Fruit fly (Drosophila melanogaster): ENCODE results near the gene CG15458.

DNA sequence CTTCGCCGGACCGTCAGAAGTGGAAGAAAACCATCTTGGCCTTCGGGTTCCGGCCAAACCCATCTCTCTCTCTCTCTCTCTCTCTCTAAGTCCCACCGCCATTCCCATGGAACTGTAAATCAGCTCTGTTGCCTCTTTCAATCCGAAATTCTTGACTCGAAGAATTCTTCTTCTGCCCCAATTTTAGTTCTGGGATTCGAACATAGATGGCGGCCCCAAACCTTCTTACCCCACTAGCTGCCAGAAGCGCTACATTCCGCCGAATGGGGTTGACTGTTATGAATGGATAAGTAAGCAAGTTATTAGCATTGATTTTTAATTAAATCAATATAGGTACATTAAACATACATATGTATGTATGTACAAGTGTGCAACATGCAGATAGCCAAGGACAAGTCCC, 28.1 kb downstream of the CG15458 start:
- TF ChIP-seq EcR (GFP tag; optimal IDR thresholded peaks at IDR 0.05), result no peak
- no peak for TF ChIP-seq CG17806 (tag; optimal IDR thresholded peaks at IDR 0.05)
- TF ChIP-seq CG34367 (tag; optimal IDR thresholded peaks at IDR 0.05), result no peak
- TF ChIP-seq CG10348 (GFP tag; IDR thresholded peaks at IDR 0.05), result no peak
- TF ChIP-seq Pif1B (GFP tag; optimal IDR thresholded peaks at IDR 0.05), result no peak
- TF ChIP-seq gl (tag; optimal IDR thresholded peaks at IDR 0.05), result no peak
- no peak for TF ChIP-seq Ets98B (GFP tag; IDR thresholded peaks at IDR 0.05)
- no peak for TF ChIP-seq CG15710 (tag; optimal IDR thresholded peaks at IDR 0.05)
- no peak for TF ChIP-seq CG9948 (tag; optimal IDR thresholded peaks at IDR 0.05)
